Fruit fly (Drosophila melanogaster): ENCODE data around the gene sim.
A peak's percentile ranks its signal among the peaks of the same experiment; 100 is the strongest.

sim gene

DNA sequence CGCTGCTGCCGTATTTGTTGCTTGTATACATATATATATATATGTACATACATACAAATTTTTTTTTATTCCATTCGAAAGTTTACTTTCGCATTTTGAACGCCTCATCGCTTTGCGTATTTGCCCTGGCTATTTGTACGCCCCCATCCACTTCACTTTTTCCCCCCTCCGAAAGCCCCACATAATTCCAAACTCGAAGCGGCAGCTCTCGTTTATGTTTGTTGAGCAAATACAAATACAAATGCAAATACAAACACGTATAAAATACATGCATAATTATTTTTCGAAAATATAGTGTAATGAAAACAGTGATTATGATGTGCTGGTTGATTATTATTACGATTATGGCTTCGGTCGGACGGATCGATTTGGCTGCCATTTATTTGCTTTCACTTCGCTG is 10.5 kb downstream of the sim start (continued):
- no peak for TF ChIP-seq cas (GFP tag; IDR thresholded peaks at IDR 0.05)
- no peak for TF ChIP-seq Scr (GFP tag; IDR thresholded peaks at IDR 0.05; ENCODE audit: partially characterized antibody)
- peak; percentile 22 for TF ChIP-seq CG16815 (GFP tag; optimal IDR thresholded peaks at IDR 0.05)
- TF ChIP-seq CG6254 (GFP tag; optimal IDR thresholded peaks at IDR 0.05) = peak; percentile 85
- TF ChIP-seq hbn (GFP tag; IDR thresholded peaks at IDR 0.05; ENCODE audit: partially characterized antibody) = no peak
- 0 out of 3 replicates have a peak, but pooled peaks have one; percentile 67 for TF ChIP-seq so (GFP tag; IDR thresholded peaks at IDR 0.05)
- peak; percentile 51 for TF ChIP-seq Antp (GFP tag; optimal IDR thresholded peaks at IDR 0.05)
- TF ChIP-seq CG12391 (tag; optimal IDR thresholded peaks at IDR 0.05) = peak; percentile 85
- no peak for TF ChIP-seq vnd (GFP tag; IDR thresholded peaks at IDR 0.05; ENCODE audit: partially characterized antibody)
- no peak for TF ChIP-seq zen2 (GFP tag; IDR thresholded peaks at IDR 0.05; ENCODE audit: partially characterized antibody)
- TF ChIP-seq Six4 (GFP tag; optimal IDR thresholded peaks at IDR 0.05) = peak; percentile 87
- TF ChIP-seq CG10565 (GFP tag; optimal IDR thresholded peaks at IDR 0.05) = no peak
- TF ChIP-seq CG11696 (GFP tag; IDR thresholded peaks at IDR 0.05) = 0 out of 2 replicates have a peak, but pooled peaks have one; percentile 28
- peak; percentile 95 for TF ChIP-seq CG6813 (GFP tag; optimal IDR thresholded peaks at IDR 0.05)
- peak; percentile 77 for TF ChIP-seq CG16863 (GFP tag; optimal IDR thresholded peaks at IDR 0.05)
- TF ChIP-seq CG12071 (GFP tag; optimal IDR thresholded peaks at IDR 0.05) = peak; percentile 95
- TF ChIP-seq CG11695 (GFP tag; IDR thresholded peaks at IDR 0.05) = peak; percentile 34; the same call in 1 of the 3 replicates
- TF ChIP-seq Meics (GFP tag; optimal IDR thresholded peaks at IDR 0.05) = peak; percentile 80
- TF ChIP-seq row (GFP tag; IDR thresholded peaks at IDR 0.05) = no peak
- TF ChIP-seq CG34224 (GFP tag; IDR thresholded peaks at IDR 0.05; ENCODE audit: partially characterized antibody) = no peak
- TF ChIP-seq CG4820 (GFP tag; optimal IDR thresholded peaks at IDR 0.05) = peak; percentile 88
- TF ChIP-seq CG3847 (GFP tag; IDR thresholded peaks at IDR 0.05) = no peak
- TF ChIP-seq Hmr (GFP tag; optimal IDR thresholded peaks at IDR 0.05) = peak; percentile 83
- peak; percentile 60 for TF ChIP-seq NfI (GFP tag; optimal IDR thresholded peaks at IDR 0.05)
- TF ChIP-seq CG11723 (GFP tag; optimal IDR thresholded peaks at IDR 0.05) = peak; percentile 91
- peak; percentile 93 for TF ChIP-seq sqz (GFP tag; optimal IDR thresholded peaks at IDR 0.05)
- TF ChIP-seq sens-2 (GFP tag; IDR thresholded peaks at IDR 0.05) = peak; percentile 47; the same call in 1 of the 2 replicates
- TF ChIP-seq CG14014 (GFP tag; IDR thresholded peaks at IDR 0.05) = peak; percentile 6; the same call in 1 of the 2 replicates
- TF ChIP-seq CG12769 (tag; optimal IDR thresholded peaks at IDR 0.05) = no peak
- peak; percentile 72 for TF ChIP-seq zen (tag; optimal IDR thresholded peaks at IDR 0.05)
- TF ChIP-seq sisA (GFP tag; IDR thresholded peaks at IDR 0.05) = peak; percentile 27; the same call in 1 of the 2 replicates
- peak; percentile 89 for TF ChIP-seq CG17912 (GFP tag; optimal IDR thresholded peaks at IDR 0.05)
- TF ChIP-seq CG7372 (GFP tag; IDR thresholded peaks at IDR 0.05) = no peak
- peak; percentile 89 for TF ChIP-seq HHEX (GFP tag; optimal IDR thresholded peaks at IDR 0.05)
- TF ChIP-seq dm (GFP tag; optimal IDR thresholded peaks at IDR 0.05) = peak; percentile 1
- 0 out of 2 replicates have a peak, but pooled peaks have one; percentile 16 for TF ChIP-seq Rx (GFP tag; IDR thresholded peaks at IDR 0.05)
- peak; percentile 94 for TF ChIP-seq CG9727 (GFP tag; optimal IDR thresholded peaks at IDR 0.05)
- TF ChIP-seq inv (GFP tag; IDR thresholded peaks at IDR 0.05; ENCODE audit: partially characterized antibody) = no peak
- no peak for TF ChIP-seq zf30C (GFP tag; optimal IDR thresholded peaks at IDR 0.05)
- peak; percentile 78 for TF ChIP-seq CG7839 (tag; optimal IDR thresholded peaks at IDR 0.05)
- TF ChIP-seq CG5245 (GFP tag; optimal IDR thresholded peaks at IDR 0.05) = peak; percentile 83
- TF ChIP-seq Max (GFP tag; optimal IDR thresholded peaks at IDR 0.05) = peak; percentile 69
- no peak for TF ChIP-seq sc (optimal IDR thresholded peaks at IDR 0.05)
- peak; percentile 93 for TF ChIP-seq sc (GFP tag; optimal IDR thresholded peaks at IDR 0.05)
- TF ChIP-seq CG31224 (GFP tag; IDR thresholded peaks at IDR 0.05) = 0 out of 2 replicates have a peak, but pooled peaks have one; percentile 16
- peak; percentile 66 for TF ChIP-seq psq (GFP tag; optimal IDR thresholded peaks at IDR 0.05)
- TF ChIP-seq CG10209 (GFP tag; optimal IDR thresholded peaks at IDR 0.05) = peak; percentile 92
- TF ChIP-seq crol (GFP tag; IDR thresholded peaks at IDR 0.05) = peak; percentile 65
- no peak for TF ChIP-seq Hmx (GFP tag; optimal IDR thresholded peaks at IDR 0.05)
- TF ChIP-seq CG10654 (GFP tag; optimal IDR thresholded peaks at IDR 0.05) = peak; percentile 88

Measured in whole organism, embryonic.